Worm (Caenorhabditis elegans): ENCODE data around the gene osm-6.

DNA sequence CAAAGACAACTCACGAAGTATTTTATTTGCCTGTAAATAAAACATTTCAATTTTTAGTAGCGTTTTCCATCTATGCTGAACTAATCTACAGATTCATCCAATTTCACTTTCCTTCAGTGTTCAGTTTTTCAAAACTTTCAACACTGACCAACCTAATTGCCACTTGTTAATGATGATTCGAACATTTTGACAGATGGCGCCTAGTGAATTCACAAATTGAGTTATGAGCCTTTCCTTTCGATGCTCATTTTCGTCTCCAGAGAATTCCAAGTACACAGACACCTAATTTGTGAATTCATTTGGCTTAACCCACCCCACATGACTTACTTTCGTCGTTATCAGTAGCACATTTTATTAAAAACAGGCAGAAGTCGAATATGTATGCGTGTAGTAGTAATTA, 19.6 kb upstream of the osm-6 start:
- TF ChIP-seq ztf-29 (GFP tag; IDR thresholded peaks at IDR 0.05) (no peak), T22C8.4 (GFP tag; IDR thresholded peaks at IDR 0.05) (no peak), tab-1 (GFP tag; IDR thresholded peaks at IDR 0.05) (no peak), ztf-23 (GFP tag; IDR thresholded peaks at IDR 0.05) (no peak), flt-1 (GFP tag; IDR thresholded peaks at IDR 0.05) (no peak), ref-1 (GFP tag; conservative IDR thresholded peaks at IDR 0.05) (no peak), klf-2 (GFP tag; conservative IDR thresholded peaks at IDR 0.05) (no peak), med-1 (GFP tag; optimal IDR thresholded peaks at IDR 0.05; ENCODE audit: insufficient read depth) (no peak), cog-1 (tag; optimal IDR thresholded peaks at IDR 0.05) (no peak)

Measured in whole organism, midembryonic.